Worm (Caenorhabditis elegans) whole organism, L3 larva: ENCODE measurements around the gene F53A2.9.

ENCODE experiments used
- aly-2 ChIP-seq: fragments of 150-350 bp; optimal IDR thresholded peaks from 2 replicates; lab custom pipeline; 2014; ENCODE audit warnings: missing biosample characterization, missing genetic modification characterization
- ama-1 ChIP-seq: fragments of 150-350 bp; optimal IDR thresholded peaks from 2 replicates; lab custom pipeline; 2018
- elt-1 ChIP-seq: fragments of 150-350 bp; optimal IDR thresholded peaks from 2 replicates; lab custom pipeline; 2014; ENCODE audit warnings: missing biosample characterization, missing genetic modification characterization
- mdl-1 ChIP-seq: fragments of 150-350 bp; optimal IDR thresholded peaks from 2 replicates; lab custom pipeline; 2014; ENCODE audit warnings: missing biosample characterization, missing genetic modification characterization
- nhr-11 ChIP-seq: fragments of 150-350 bp; optimal IDR thresholded peaks from 2 replicates; lab custom pipeline; 2014; ENCODE audit warnings: missing biosample characterization, missing genetic modification characterization
- nhr-23 ChIP-seq: fragments of 150-350 bp; optimal IDR thresholded peaks from 2 replicates; lab custom pipeline; 2014; ENCODE audit warnings: missing biosample characterization, missing genetic modification reagents, missing genetic modification characterization
- skn-1 ChIP-seq: fragments of 150-350 bp; optimal IDR thresholded peaks from 2 replicates; lab custom pipeline; 2014; ENCODE audit warnings: missing biosample characterization, missing genetic modification characterization
- zag-1 ChIP-seq: fragments of 150-350 bp; optimal IDR thresholded peaks from 2 replicates; lab custom pipeline; 2014; ENCODE audit warnings: missing biosample characterization, missing genetic modification characterization

DNA sequence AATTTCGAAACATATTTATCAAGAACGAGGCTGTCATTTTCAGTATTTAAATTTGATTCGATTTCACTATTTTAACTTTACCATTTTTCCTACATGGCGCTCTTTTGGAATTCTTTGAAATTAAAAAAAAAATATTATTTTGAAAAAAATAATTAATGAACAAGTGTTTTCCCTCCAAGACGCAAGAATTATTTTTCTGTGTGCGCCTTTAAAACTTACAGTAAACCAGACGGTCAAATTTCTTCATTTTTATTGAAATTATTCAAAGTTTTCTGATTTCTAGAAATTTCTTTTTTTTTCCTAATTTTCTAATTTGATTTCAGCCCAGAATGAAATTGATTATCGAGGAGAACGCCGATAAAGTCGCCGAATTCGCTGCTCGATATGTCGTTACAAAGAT is 29.9 kb upstream of the F53A2.9 start, which contains the start of gene T03F6.3:
- TF ChIP-seq zag-1 (tag; lab: Kevin White, UChicago) = no peak
- no peak for TF ChIP-seq aly-2 (tag; lab: Kevin White, UChicago)
- TF ChIP-seq skn-1 (tag; lab: Kevin White, UChicago) = no peak
- TF ChIP-seq elt-1 = no peak
- no peak for TF ChIP-seq nhr-23
- no peak for TF ChIP-seq nhr-11 (tag; lab: Kevin White, UChicago)
- TF ChIP-seq mdl-1 (tag; lab: Kevin White, UChicago) = no peak
- no peak for TF ChIP-seq ama-1
